Worm (Caenorhabditis elegans) whole organism, early embryonic: ENCODE results near the gene mlc-6.

Experiments
- F13C5.2 ChIP-seq: sonication (generic microtip); optimal IDR thresholded peaks from 2 replicates; lab custom pipeline; 2017; ENCODE audit warnings: mild to moderate bottlenecking, missing genetic modification characterization, inconsistent platforms, missing compliant biosample characterization
- ama-1 ChIP-seq: fragments of 150-350 bp; optimal IDR thresholded peaks from 2 replicates; lab custom pipeline; 2014
- flt-1 ChIP-seq: fragments of 200-800 bp; sonication (Bioruptor generic); IDR thresholded peaks from 2 replicates; pipeline ENCODE4 v1.3.6; 2022; ENCODE audit warnings: missing genetic modification characterization, missing compliant biosample characterization
- hmbx-1 ChIP-seq: sonication (generic microtip); optimal IDR thresholded peaks from 2 replicates; lab custom pipeline; 2016; ENCODE audit warnings: mild to moderate bottlenecking, missing genetic modification characterization, missing compliant biosample characterization
- hmg-4 ChIP-seq: fragments of 200-800 bp; sonication (Bioruptor generic); optimal IDR thresholded peaks from 2 replicates; lab custom pipeline; 2018; ENCODE audit warnings: mild to moderate bottlenecking, missing genetic modification characterization, missing compliant biosample characterization
- pes-1 ChIP-seq: fragments of 200-800 bp; sonication (Bioruptor generic); IDR thresholded peaks from 2 replicates; pipeline ENCODE4 v1.3.6; 2022; ENCODE audit warnings: missing genetic modification reagents, missing genetic modification characterization, missing compliant biosample characterization

ce11 chrX:14289993-14290392 is 43.6 kb upstream of the mlc-6 start:
- TF ChIP-seq ama-1 (lab: Kevin White, UChicago) = no peak
- TF ChIP-seq hmg-4 (GFP tag; lab: Kevin White, UChicago) = no peak
- TF ChIP-seq flt-1 (GFP tag; lab: Robert Waterston, UW) = no peak
- TF ChIP-seq pes-1 (GFP tag; lab: Robert Waterston, UW) = no peak
- no peak for TF ChIP-seq F13C5.2 (tag; lab: Kevin White, UChicago)
- TF ChIP-seq hmbx-1 = no peak
